Fruit fly (Drosophila melanogaster) whole organism, larva: ENCODE data around the gene CG43731.
A peak's percentile ranks its signal among the peaks of the same experiment; 100 is the strongest.

Experiments
- noc ChIP-seq: fragments of 200-800 bp; sonication (Bioruptor generic); optimal IDR thresholded peaks from 3 replicates; lab custom pipeline; 2019; ENCODE audit warnings: missing biosample characterization, mild to moderate bottlenecking, missing genetic modification characterization, moderate library complexity

Gene CG43731

dm6 chr2L:19089385-19089784 lies 12.5 kb upstream of the CG43731 start:
- no peak for TF ChIP-seq noc (tag; lab: Kevin White, UChicago)

- no peak for TF ChIP-seq noc (tag; lab: Kevin White, UChicago)
These were observed 8.0 kb upstream of the CG43731 start for dm6 chr2L:19093868-19094267.

dm6 chr2L:19096361-19096760 lies 5.5 kb upstream of the CG43731 start:
- TF ChIP-seq noc (tag; lab: Kevin White, UChicago): no peak

- no peak for TF ChIP-seq noc (tag; lab: Kevin White, UChicago)
These were observed 4.5 kb upstream of the CG43731 start for dm6 chr2L:19097374-19097773.

dm6 chr2L:19098668-19099067 lies 3.2 kb upstream of the CG43731 start:
- TF ChIP-seq noc (tag; lab: Kevin White, UChicago): no peak

dm6 chr2L:19103176-19103921 lies 1.5 kb downstream of the CG43731 start:
- no peak for TF ChIP-seq noc (tag; lab: Kevin White, UChicago)

- TF ChIP-seq noc (tag; lab: Kevin White, UChicago): no peak
These were observed 2.5 kb downstream of the CG43731 start for dm6 chr2L:19104383-19104782.

- no peak for TF ChIP-seq noc (tag; lab: Kevin White, UChicago)
These were observed 4.4 kb downstream of the CG43731 start for dm6 chr2L:19106235-19106634.

- no peak for TF ChIP-seq noc (tag; lab: Kevin White, UChicago)
These were observed 6.6 kb downstream of the CG43731 start, which contains the start of gene Lim3 for dm6 chr2L:19108377-19108876. Gene Lim3, minus strand, starts transcription at chr2L:19108427.

dm6 chr2L:19109625-19110204 lies 7.9 kb downstream of the CG43731 start, which contains the start of gene amd:
Gene amd, plus strand, starts transcription at chr2L:19110154.
- TF ChIP-seq noc (tag; lab: Kevin White, UChicago): no peak

dm6 chr2L:19111137-19111536 lies 9.3 kb downstream of the CG43731 start:
- TF ChIP-seq noc (tag; lab: Kevin White, UChicago): peak; percentile 59

- no peak for TF ChIP-seq noc (tag; lab: Kevin White, UChicago)
These were observed 9.9 kb downstream of the CG43731 start for dm6 chr2L:19111729-19112128.

- no peak for TF ChIP-seq noc (tag; lab: Kevin White, UChicago)
These were observed 10.4 kb downstream of the CG43731 start for dm6 chr2L:19112200-19112599.

dm6 chr2L:19114183-19114776 lies 12.4 kb downstream of the CG43731 start, which contains the start of gene CG10561:
Gene CG10561, plus strand, starts transcription at chr2L:19114401.
- TF ChIP-seq noc (tag; lab: Kevin White, UChicago): no peak

- TF ChIP-seq noc (tag; lab: Kevin White, UChicago): no peak
These were observed 18.5 kb downstream of the CG43731 start, which contains the start of gene Ddc for dm6 chr2L:19120196-19120950. Gene Ddc, minus strand, starts transcription at chr2L:19120306.
